Worm (Caenorhabditis elegans): ENCODE measurements around the gene srz-71.

DNA sequence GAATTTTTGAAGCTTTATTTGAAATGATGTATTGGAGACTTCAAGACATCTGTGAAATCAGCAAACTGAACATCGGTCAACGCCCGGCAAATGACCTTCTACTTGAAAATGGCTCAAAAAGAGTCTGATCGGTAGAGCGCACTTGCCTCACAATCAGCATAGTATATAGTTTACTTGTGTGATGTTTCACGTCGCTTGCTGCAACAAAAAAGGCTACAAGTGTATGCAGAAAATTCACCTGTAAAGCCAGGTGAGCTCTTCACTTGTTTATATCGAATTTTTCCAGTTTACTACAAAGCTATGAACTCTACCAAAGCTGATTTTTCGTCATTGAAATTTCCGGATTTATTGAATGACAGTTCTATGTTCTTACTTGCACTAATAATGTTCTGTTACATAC is at the start of gene srz-71:
- TF ChIP-seq lin-13 (tag; optimal IDR thresholded peaks at IDR 0.05) (no peak), pha-4 (tag; optimal IDR thresholded peaks at IDR 0.05) (no peak), ces-1 (GFP tag; optimal IDR thresholded peaks at IDR 0.05) (no peak), unc-62 (GFP tag; optimal IDR thresholded peaks at IDR 0.05) (no peak), mab-5 (tag; optimal IDR thresholded peaks at IDR 0.05) (no peak), sptf-1 (tag; optimal IDR thresholded peaks at IDR 0.05) (no peak), snpc-4 (tag; optimal IDR thresholded peaks at IDR 0.05) (no peak)
